Worm (Caenorhabditis elegans) whole organism, late embryonic: ENCODE data around the gene rab-28.

Experiments
- ama-1 ChIP-seq: fragments of 150-350 bp; optimal IDR thresholded peaks from 2 replicates; lab custom pipeline; 2014
- ceh-18 ChIP-seq: sonication (generic microtip); optimal IDR thresholded peaks from 2 replicates; lab custom pipeline; 2016; ENCODE audit warnings: missing genetic modification characterization, missing compliant biosample characterization
- ceh-31 ChIP-seq: sonication (generic microtip); optimal IDR thresholded peaks from 2 replicates; lab custom pipeline; 2016; ENCODE audit warnings: missing genetic modification characterization, missing compliant biosample characterization
- elt-4 ChIP-seq: sonication (generic microtip); optimal IDR thresholded peaks from 2 replicates; lab custom pipeline; 2016; ENCODE audit warnings: missing genetic modification characterization, missing compliant biosample characterization
- ets-4 ChIP-seq: sonication (generic microtip); optimal IDR thresholded peaks from 2 replicates; lab custom pipeline; 2016; ENCODE audit warnings: missing genetic modification characterization, missing compliant biosample characterization
- hlh-15 ChIP-seq: sonication (generic microtip); optimal IDR thresholded peaks from 2 replicates; lab custom pipeline; 2016; ENCODE audit warnings: missing genetic modification characterization, missing compliant biosample characterization
- lin-11 ChIP-seq: fragments of 200-800 bp; sonication (Bioruptor generic); optimal IDR thresholded peaks from 2 replicates; lab custom pipeline; 2018; ENCODE audit warnings: mild to moderate bottlenecking, missing genetic modification characterization, missing compliant biosample characterization
- nfya-1 ChIP-seq: sonication (generic microtip); optimal IDR thresholded peaks from 2 replicates; lab custom pipeline; 2017; ENCODE audit warnings: missing genetic modification characterization, mild to moderate bottlenecking, missing compliant biosample characterization, antibody characterized with exemption, moderate library complexity
- pat-9 ChIP-seq: fragments of 200-800 bp; sonication (Bioruptor generic); optimal IDR thresholded peaks from 2 replicates; lab custom pipeline; 2018; ENCODE audit warnings: mild to moderate bottlenecking, missing genetic modification characterization, moderate library complexity, missing compliant biosample characterization
- unc-55 ChIP-seq: sonication (generic microtip); optimal IDR thresholded peaks from 2 replicates; lab custom pipeline; 2017; ENCODE audit warnings: missing biosample characterization, missing genetic modification reagents, missing genetic modification characterization

- TF ChIP-seq lin-11 (no peak), hlh-15 (tag; lab: Kevin White, UChicago) (no peak), ceh-18 (tag; lab: Kevin White, UChicago) (no peak), ceh-31 (tag; lab: Kevin White, UChicago) (no peak), ets-4 (tag; lab: Kevin White, UChicago) (no peak), nfya-1 (tag; lab: Kevin White, UChicago) (no peak), pat-9 (tag; lab: Kevin White, UChicago) (no peak), ama-1 (lab: Kevin White, UChicago) (no peak), elt-4 (tag; lab: Kevin White, UChicago) (no peak), unc-55 (no peak)
These were observed 30.3 kb upstream of the rab-28 start, which contains the start of gene nmy-3 for ce11 chrIV:9274008-9274529.
